Worm (Caenorhabditis elegans) whole organism, young adult: ENCODE data around the gene Y82E9BR.3.

Source experiments
- C17E4.6 ChIP-seq: fragments of 200-800 bp; sonication (Bioruptor generic); IDR thresholded peaks from 2 replicates; pipeline ENCODE4 v1.3.6; 2022; ENCODE audit warnings: missing genetic modification reagents, missing genetic modification characterization, missing compliant biosample characterization
- F23B12.7 ChIP-seq: sonication (generic microtip); optimal IDR thresholded peaks from 2 replicates; lab custom pipeline; 2017; ENCODE audit warnings: missing genetic modification characterization, mild to moderate bottlenecking, missing compliant biosample characterization, antibody characterized with exemption, moderate library complexity; ENCODE audit not compliant: insufficient read depth
- cebp-1 ChIP-seq, 2 experiments: fragments of 200-800 bp in 1 of 2; sonication (Bioruptor generic) in 1 of 2; sonication (generic microtip) in 1 of 2; IDR thresholded peaks in 1 of 2; optimal IDR thresholded peaks in 1 of 2; 2 replicates each; pipeline versions ENCODE4 v1.3.6 to Lab custom; 2017 to 2022; ENCODE audit warnings: missing compliant biosample characterization in 2 of 2, missing genetic modification characterization in 2 of 2, mild to moderate bottlenecking in 1 of 2, missing genetic modification reagents in 1 of 2, moderate library complexity in 1 of 2
- efl-1 ChIP-seq: fragments of 150-350 bp; optimal IDR thresholded peaks from 2 replicates; lab custom pipeline; 2014; ENCODE audit warnings: missing biosample characterization, missing genetic modification reagents, missing genetic modification characterization
- egl-18 ChIP-seq: fragments of 200-800 bp; sonication (Bioruptor generic); IDR thresholded peaks from 2 replicates; pipeline ENCODE4 v1.3.6; 2022; ENCODE audit warnings: missing genetic modification reagents, missing genetic modification characterization, missing compliant biosample characterization
- lir-1 ChIP-seq: fragments of 200-800 bp; sonication (Bioruptor generic); conservative IDR thresholded peaks from 2 replicates; pipeline ENCODE4 v1.3.6; 2022; ENCODE audit warnings: missing genetic modification reagents, missing genetic modification characterization, missing compliant biosample characterization
- mxl-1 ChIP-seq: sonication (generic microtip); optimal IDR thresholded peaks from 2 replicates; lab custom pipeline; 2016; ENCODE audit warnings: missing genetic modification characterization, missing compliant biosample characterization
- nhr-120 ChIP-seq: fragments of 200-800 bp; sonication (Bioruptor generic); IDR thresholded peaks from 2 replicates; pipeline ENCODE4 v1.3.6; 2022; ENCODE audit warnings: missing genetic modification characterization, missing compliant biosample characterization
- rpc-1 ChIP-seq, 2 experiments: fragments of 150-350 bp in 1 of 2; sonication (generic microtip) in 1 of 2; optimal IDR thresholded peaks; 2 replicates each; lab custom pipeline; 2014 to 2018; ENCODE audit warnings: missing biosample characterization in 1 of 2, missing genetic modification characterization in 1 of 2, missing genetic modification reagents in 1 of 2, missing genotype in 1 of 2
- snpc-4 ChIP-seq, 5 experiments: fragments of 150-350 bp in 1 of 5; sonication (generic microtip) in 4 of 5; optimal IDR thresholded peaks; 2 replicates each; lab custom pipeline; 2014 to 2018; ENCODE audit warnings: missing genetic modification characterization in 5 of 5, missing biosample characterization in 3 of 5, antibody characterized with exemption in 2 of 5, mild to moderate bottlenecking in 2 of 5, missing compliant biosample characterization in 2 of 5, missing genotype in 2 of 5, moderate library complexity in 2 of 5, missing genetic modification reagents in 1 of 5
- tbx-9 ChIP-seq: sonication (generic microtip); optimal IDR thresholded peaks from 2 replicates; lab custom pipeline; 2016; ENCODE audit warnings: borderline replicate concordance, missing genetic modification characterization, inconsistent platforms, missing compliant biosample characterization
- unc-130 ChIP-seq: sonication (generic microtip); optimal IDR thresholded peaks from 2 replicates; lab custom pipeline; 2016; ENCODE audit warnings: missing genetic modification reagents, missing genetic modification characterization, missing compliant biosample characterization

DNA sequence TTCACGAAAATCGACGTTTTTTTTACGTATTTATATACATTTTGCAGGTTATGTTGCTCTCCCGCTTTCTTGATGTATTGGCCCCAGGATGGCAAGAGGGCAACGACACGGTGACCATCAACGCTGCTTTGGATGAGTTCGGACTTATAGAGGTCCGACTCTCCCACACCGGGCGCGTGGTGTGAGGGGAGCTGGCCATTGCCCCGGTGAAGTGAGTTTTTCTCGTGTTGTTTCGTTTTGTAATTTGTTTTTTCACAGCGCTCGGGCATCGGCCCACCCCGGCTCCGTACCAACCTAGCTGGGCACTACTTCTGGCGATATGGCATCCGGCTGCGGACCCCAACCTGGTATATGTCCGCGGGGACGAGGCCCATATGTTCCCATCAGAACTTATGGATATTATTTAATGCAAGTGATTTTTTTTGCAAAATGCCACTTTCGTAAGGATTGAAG lies 44.6 kb upstream of the Y82E9BR.3 start, which contains the start of gene Y82E9BR.20:
- TF ChIP-seq mxl-1 (no peak), F23B12.7 (tag; lab: Kevin White, UChicago) (no peak), efl-1 (GFP tag; lab: Kevin White, UChicago) (no peak), C17E4.6 (GFP tag; lab: Robert Waterston, UW) (no peak), unc-130 (GFP tag; lab: Kevin White, UChicago) (no peak), lir-1 (GFP tag; lab: Robert Waterston, UW) (no peak), snpc-4 (GFP tag; optimal IDR thresholded peaks at IDR 0.05; lab: Kevin White, UChicago) (no peak), snpc-4 (tag; optimal IDR thresholded peaks at IDR 0.05; lab: Kevin White, UChicago) (no peak), nhr-120 (GFP tag; lab: Robert Waterston, UW) (no peak), rpc-1 (optimal IDR thresholded peaks at IDR 0.05; lab: Kevin White, UChicago) (no peak), rpc-1 (tag; optimal IDR thresholded peaks at IDR 0.05; lab: Kevin White, UChicago) (no peak), egl-18 (no peak), tbx-9 (tag; lab: Kevin White, UChicago) (no peak), cebp-1 (GFP tag; IDR thresholded peaks at IDR 0.05; lab: Robert Waterston, UW) (no peak), cebp-1 (tag; optimal IDR thresholded peaks at IDR 0.05; lab: Kevin White, UChicago) (no peak)
